Worm (Caenorhabditis elegans): Measurements from ENCODE around the gene C31B8.12.

Gene C31B8.12

DNA sequence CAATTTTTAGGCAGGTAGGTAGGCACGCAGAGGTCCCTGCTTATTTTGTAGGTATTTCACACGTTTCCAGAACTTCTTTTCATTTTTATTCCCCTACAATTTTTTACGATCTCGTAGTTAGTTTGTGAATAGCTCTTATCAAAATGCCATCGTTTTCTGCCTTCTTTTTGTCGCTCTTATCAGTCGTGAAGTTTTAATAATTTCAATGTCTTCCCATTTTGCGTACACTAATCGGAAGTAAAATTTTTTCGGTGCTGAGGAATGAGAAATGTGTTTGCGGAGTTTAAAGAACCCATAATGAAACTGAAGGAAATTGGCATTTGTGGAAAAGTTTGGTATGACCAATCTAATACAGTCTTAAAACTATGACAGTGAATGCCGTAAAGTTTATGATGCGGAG lies 47.1 kb downstream of the C31B8.12 start:
- no peak for TF ChIP-seq unc-62 (GFP tag; optimal IDR thresholded peaks at IDR 0.05)

DNA sequence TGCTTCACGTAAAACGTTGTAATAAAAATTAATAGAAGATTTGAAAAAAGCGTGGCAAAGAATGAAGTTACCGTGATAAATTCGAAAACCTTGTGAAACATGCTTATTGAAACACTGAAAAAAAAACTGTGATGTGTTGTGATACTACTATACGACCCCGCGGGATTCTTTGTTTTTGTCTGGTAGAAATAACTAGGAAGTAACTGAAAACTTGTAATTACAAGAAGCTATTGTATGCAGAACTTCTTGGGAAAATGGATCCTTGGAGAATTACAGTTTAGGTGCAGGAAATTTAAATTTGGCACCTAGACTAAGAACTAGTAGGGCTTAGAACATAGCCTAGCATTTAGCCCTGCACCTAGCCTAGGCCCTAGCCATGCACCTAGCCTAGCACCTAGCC lies 47.7 kb downstream of the C31B8.12 start, which contains the start of gene str-39:
Gene str-39 (minus strand): TSS at position 101 of the 400 bp plus-strand sequence.
- no peak for TF ChIP-seq unc-62 (GFP tag; optimal IDR thresholded peaks at IDR 0.05)

DNA sequence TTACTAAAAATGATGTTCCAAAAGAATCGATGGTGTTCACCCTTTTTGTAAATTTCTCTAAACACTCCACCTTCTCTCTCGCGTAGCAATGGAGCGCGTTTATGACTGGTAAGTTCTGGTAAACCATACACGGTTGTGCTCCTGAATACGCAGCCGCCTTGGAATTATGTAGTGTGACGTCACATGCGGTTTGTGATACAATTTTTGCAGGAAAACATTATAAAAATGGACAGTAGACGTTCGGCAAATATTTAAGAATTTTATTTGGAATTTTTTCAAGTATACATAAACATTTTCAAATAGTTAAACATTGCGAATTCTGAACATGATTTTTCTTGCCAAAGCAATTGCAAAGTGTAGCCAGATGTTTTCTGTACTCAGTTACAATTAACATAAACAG lies 49.9 kb downstream of the C31B8.12 start, which contains the start of gene F37B4.10:
Gene F37B4.10 (minus strand): TSS at position 101 of the 400 bp plus-strand sequence.
- no peak for TF ChIP-seq unc-62 (GFP tag; optimal IDR thresholded peaks at IDR 0.05)

DNA sequence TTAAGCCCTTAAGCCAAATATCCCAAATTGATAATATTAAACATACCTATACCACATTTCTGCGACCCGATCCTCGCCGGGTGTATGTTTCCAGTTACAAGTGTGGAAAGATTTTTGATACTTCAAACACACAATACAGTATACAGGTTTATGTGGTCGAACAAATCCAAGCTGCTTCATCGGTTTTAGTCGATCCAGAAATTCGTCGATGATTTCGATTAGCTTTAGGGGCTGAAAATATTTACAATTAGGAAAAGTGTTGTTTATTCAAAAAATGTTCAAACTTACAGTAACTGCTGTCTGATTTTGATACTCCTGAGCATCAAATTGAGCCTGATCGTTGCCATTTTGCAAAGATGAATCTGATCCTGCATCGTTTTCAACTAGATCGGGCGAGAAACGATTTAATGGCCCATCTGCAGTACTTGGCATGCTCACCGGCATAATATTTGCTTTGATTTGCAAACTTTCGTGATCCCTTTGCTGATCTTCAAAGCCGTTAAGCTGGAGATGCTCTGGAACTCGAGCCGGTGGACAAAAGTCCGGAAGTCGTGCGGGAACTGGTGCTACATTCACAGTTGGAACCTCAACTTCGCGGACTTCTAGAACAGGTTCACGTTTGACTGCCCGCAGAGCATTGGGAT lies 51.1 kb downstream of the C31B8.12 start:
- TF ChIP-seq unc-62 (GFP tag; optimal IDR thresholded peaks at IDR 0.05), result no peak

DNA sequence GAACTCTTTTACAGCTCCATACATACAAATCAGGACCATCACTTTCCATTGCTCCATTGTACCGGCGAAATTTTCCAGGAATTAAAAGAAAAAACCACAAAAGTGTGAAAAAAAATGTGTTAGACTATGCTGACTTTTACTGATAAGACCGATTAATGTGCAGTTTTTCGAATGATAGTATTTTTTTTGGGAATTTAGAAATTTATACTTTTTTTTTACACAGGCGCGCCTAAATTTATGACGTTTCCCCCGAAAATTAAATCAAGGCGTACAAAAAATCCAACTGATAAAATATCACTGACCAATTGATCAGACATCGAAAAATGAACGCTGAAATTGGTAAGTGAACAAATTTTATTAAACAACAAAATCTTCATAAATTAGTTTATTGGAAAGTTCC lies 52.0 kb downstream of the C31B8.12 start, which contains the start of gene folt-2:
Gene folt-2 (minus strand): TSS at position 179 of the 400 bp plus-strand sequence.
- TF ChIP-seq unc-62 (GFP tag; optimal IDR thresholded peaks at IDR 0.05), result no peak

All from whole organism, dauer.